Fruit fly (Drosophila melanogaster): ENCODE data around the gene CG42673.

Gene CG42673

dm6 chr3L:9569194-9569593, 22.2 kb downstream of the CG42673 start:
- TF ChIP-seq fd96Ca (GFP tag; IDR thresholded peaks at IDR 0.05) (no peak), CG9948 (tag; optimal IDR thresholded peaks at IDR 0.05) (no peak), Pif1A (GFP tag; optimal IDR thresholded peaks at IDR 0.05) (no peak), Ets98B (GFP tag; IDR thresholded peaks at IDR 0.05) (no peak), gl (tag; optimal IDR thresholded peaks at IDR 0.05) (no peak), rn (GFP tag; IDR thresholded peaks at IDR 0.05) (no peak), CG14655 (GFP tag; optimal IDR thresholded peaks at IDR 0.05) (no peak)

dm6 chr3L:9569849-9570248, 22.8 kb downstream of the CG42673 start:
- peak; percentile 27 for TF ChIP-seq CG14655 (GFP tag; optimal IDR thresholded peaks at IDR 0.05)
- peak; percentile 24 for TF ChIP-seq CG8301 (tag; optimal IDR thresholded peaks at IDR 0.05)
- TF ChIP-seq EcR (GFP tag; optimal IDR thresholded peaks at IDR 0.05) = no peak
- peak; percentile 39; the same call in 1 of the 2 replicates for TF ChIP-seq Ets98B (GFP tag; IDR thresholded peaks at IDR 0.05)

dm6 chr3L:9571629-9572028, 24.6 kb downstream of the CG42673 start:
- peak; percentile 2 for TF ChIP-seq D1 (tag; optimal IDR thresholded peaks at IDR 0.05)
- no peak for TF ChIP-seq CG32121 (GFP tag; IDR thresholded peaks at IDR 0.05)

dm6 chr3L:9583388-9583787, 36.4 kb downstream of the CG42673 start:
- TF ChIP-seq Pif1B (GFP tag; optimal IDR thresholded peaks at IDR 0.05) (no peak), CG13204 (GFP tag; optimal IDR thresholded peaks at IDR 0.05) (no peak), fd96Ca (GFP tag; IDR thresholded peaks at IDR 0.05) (no peak), EcR (GFP tag; optimal IDR thresholded peaks at IDR 0.05) (no peak), CG17806 (tag; optimal IDR thresholded peaks at IDR 0.05) (no peak), CG10348 (GFP tag; IDR thresholded peaks at IDR 0.05) (no peak), gl (tag; optimal IDR thresholded peaks at IDR 0.05) (no peak), CG15710 (tag; optimal IDR thresholded peaks at IDR 0.05) (no peak), Pif1A (GFP tag; optimal IDR thresholded peaks at IDR 0.05) (no peak), CG9948 (tag; optimal IDR thresholded peaks at IDR 0.05) (no peak), Ets98B (GFP tag; IDR thresholded peaks at IDR 0.05) (no peak), CG32121 (GFP tag; IDR thresholded peaks at IDR 0.05) (no peak), CG12605 (GFP tag; IDR thresholded peaks at IDR 0.05) (no peak)

- TF ChIP-seq Pif1B (GFP tag; optimal IDR thresholded peaks at IDR 0.05) (no peak), gl (tag; optimal IDR thresholded peaks at IDR 0.05) (no peak), CG32121 (GFP tag; IDR thresholded peaks at IDR 0.05) (no peak), CG12605 (GFP tag; IDR thresholded peaks at IDR 0.05) (no peak), CG9948 (tag; optimal IDR thresholded peaks at IDR 0.05) (no peak), CG14655 (GFP tag; optimal IDR thresholded peaks at IDR 0.05) (no peak), CG13204 (GFP tag; optimal IDR thresholded peaks at IDR 0.05) (no peak), CG15710 (tag; optimal IDR thresholded peaks at IDR 0.05) (no peak), CG10348 (GFP tag; IDR thresholded peaks at IDR 0.05) (no peak), CG4496 (GFP tag; IDR thresholded peaks at IDR 0.05) (no peak), D1 (tag; optimal IDR thresholded peaks at IDR 0.05) (no peak), CG8159 (tag; optimal IDR thresholded peaks at IDR 0.05) (no peak)
Measured at dm6 chr3L:9597464-9597863, 50.4 kb downstream of the CG42673 start, which contains the start of gene Tmc. Gene Tmc, plus strand, starts transcription at chr3L:9597764.

- TF ChIP-seq Pif1A (GFP tag; optimal IDR thresholded peaks at IDR 0.05) = no peak
- TF ChIP-seq CG12605 (GFP tag; IDR thresholded peaks at IDR 0.05) = no peak
- TF ChIP-seq CG9948 (tag; optimal IDR thresholded peaks at IDR 0.05) = no peak
- no peak for TF ChIP-seq fd96Ca (GFP tag; IDR thresholded peaks at IDR 0.05)
- TF ChIP-seq CG32121 (GFP tag; IDR thresholded peaks at IDR 0.05) = no peak
- no peak for TF ChIP-seq CG13204 (GFP tag; optimal IDR thresholded peaks at IDR 0.05)
- TF ChIP-seq CG4496 (GFP tag; IDR thresholded peaks at IDR 0.05) = no peak
- TF ChIP-seq CG8159 (tag; optimal IDR thresholded peaks at IDR 0.05) = no peak
- no peak for TF ChIP-seq EcR (GFP tag; optimal IDR thresholded peaks at IDR 0.05)
- no peak for TF ChIP-seq gl (tag; optimal IDR thresholded peaks at IDR 0.05)
Measured at dm6 chr3L:9598688-9599087, 51.7 kb downstream of the CG42673 start, which contains the start of gene CG3222. Gene CG3222, plus strand, starts transcription at chr3L:9598988.

- TF ChIP-seq CG17806 (tag; optimal IDR thresholded peaks at IDR 0.05) = no peak
- no peak for TF ChIP-seq gl (tag; optimal IDR thresholded peaks at IDR 0.05)
- TF ChIP-seq CG34367 (tag; optimal IDR thresholded peaks at IDR 0.05) = no peak
- no peak for TF ChIP-seq EcR (GFP tag; optimal IDR thresholded peaks at IDR 0.05)
- no peak for TF ChIP-seq Ets98B (GFP tag; IDR thresholded peaks at IDR 0.05)
- TF ChIP-seq CG8301 (tag; optimal IDR thresholded peaks at IDR 0.05) = no peak
- TF ChIP-seq D1 (tag; optimal IDR thresholded peaks at IDR 0.05) = no peak
Measured at dm6 chr3L:9601225-9601624, 54.2 kb downstream of the CG42673 start, which contains the start of the genes CG3088 and CG3306. Gene CG3088, minus strand, starts transcription at chr3L:9601325. Gene CG3306, plus strand, starts transcription at chr3L:9601523.

- TF ChIP-seq D1 (tag; optimal IDR thresholded peaks at IDR 0.05) (peak; percentile 86), CG12605 (GFP tag; IDR thresholded peaks at IDR 0.05) (no peak), CG4496 (GFP tag; IDR thresholded peaks at IDR 0.05) (no peak), rn (GFP tag; IDR thresholded peaks at IDR 0.05) (no peak)
Measured at dm6 chr3L:9613960-9614588, 67.1 kb downstream of the CG42673 start.
